Worm (Caenorhabditis elegans) whole organism, L1 larva: ENCODE results near the gene C47E8.1.

ENCODE experiments used
- C04F5.9 ChIP-seq: sonication (generic microtip); optimal IDR thresholded peaks from 2 replicates; lab custom pipeline; 2016; ENCODE audit warnings: missing genetic modification characterization, missing compliant biosample characterization
- C16A3.4 ChIP-seq: fragments of 150-350 bp; optimal IDR thresholded peaks from 2 replicates; lab custom pipeline; 2014; ENCODE audit warnings: missing biosample characterization, missing genetic modification characterization
- C34B4.2 ChIP-seq: sonication (generic microtip); optimal IDR thresholded peaks from 2 replicates; lab custom pipeline; 2017; ENCODE audit warnings: mild to moderate bottlenecking, missing genetic modification characterization, missing compliant biosample characterization
- F16B12.6 ChIP-seq: fragments of 150-350 bp; optimal IDR thresholded peaks from 2 replicates; lab custom pipeline; 2014; ENCODE audit warnings: missing biosample characterization, missing genetic modification characterization
- aha-1 ChIP-seq: fragments of 150-350 bp; optimal IDR thresholded peaks from 2 replicates; lab custom pipeline; 2014; ENCODE audit warnings: missing biosample characterization, missing genetic modification characterization
- ama-1 ChIP-seq: fragments of 150-350 bp; optimal IDR thresholded peaks from 2 replicates; lab custom pipeline; 2014
- ceh-63 ChIP-seq: fragments of 200-800 bp; sonication (Bioruptor generic); optimal IDR thresholded peaks from 2 replicates; lab custom pipeline; 2018; ENCODE audit warnings: mild to moderate bottlenecking, missing genetic modification characterization, missing compliant biosample characterization
- ceh-82 ChIP-seq, 3 experiments: fragments of 150-350 bp in 1 of 3; sonication (generic microtip) in 2 of 3; optimal IDR thresholded peaks; 2 replicates each; lab custom pipeline; 2014 to 2017; ENCODE audit warnings: missing biosample characterization in 3 of 3, missing genetic modification characterization in 3 of 3
- ceh-88 ChIP-seq: fragments of 200-800 bp; sonication (Bioruptor generic); IDR thresholded peaks from 2 replicates; pipeline ENCODE4 v1.3.6; 2022; ENCODE audit warnings: missing genetic modification characterization, missing compliant biosample characterization
- ceh-90 ChIP-seq: sonication (generic microtip); optimal IDR thresholded peaks from 2 replicates; lab custom pipeline; 2016; ENCODE audit warnings: missing genetic modification characterization, missing compliant biosample characterization
- ces-1 ChIP-seq: fragments of 150-350 bp; optimal IDR thresholded peaks from 2 replicates; lab custom pipeline; 2014; ENCODE audit warnings: missing biosample characterization, missing genetic modification reagents, missing genetic modification characterization
- dsc-1 ChIP-seq: sonication (generic microtip); optimal IDR thresholded peaks from 2 replicates; lab custom pipeline; 2016; ENCODE audit warnings: mild to moderate bottlenecking, missing genetic modification characterization, missing compliant biosample characterization
- efl-1 ChIP-seq, 4 experiments: fragments of 150-350 bp; optimal IDR thresholded peaks in 3 of 4; peaks in 1 of 4; 1 replicate in 1 of 4; 2 replicates in 3 of 4; lab custom pipeline; 2014; ENCODE audit warnings: missing biosample characterization in 2 of 4, missing genetic modification characterization in 2 of 4, missing genetic modification reagents in 2 of 4
- efl-3 ChIP-seq: fragments of 200-800 bp; sonication (Bioruptor generic); optimal IDR thresholded peaks from 2 replicates; lab custom pipeline; 2018; ENCODE audit warnings: mild to moderate bottlenecking, missing genetic modification characterization, missing compliant biosample characterization
- elt-2 ChIP-seq: sonication (generic microtip); optimal IDR thresholded peaks from 2 replicates; lab custom pipeline; 2016; ENCODE audit warnings: missing genetic modification characterization, mild to moderate bottlenecking, inconsistent platforms, missing compliant biosample characterization, missing genetic modification reagents
- ets-5 ChIP-seq: fragments of 200-800 bp; sonication (Bioruptor generic); IDR thresholded peaks from 2 replicates; pipeline ENCODE4 v1.3.6; 2022; ENCODE audit warnings: missing genetic modification characterization, missing compliant biosample characterization
- fkh-4 ChIP-seq: sonication (generic microtip); optimal IDR thresholded peaks from 2 replicates; lab custom pipeline; 2016; ENCODE audit warnings: missing compliant biosample characterization, missing genetic modification characterization, borderline replicate concordance
- fos-1 ChIP-seq: fragments of 150-350 bp; optimal IDR thresholded peaks from 2 replicates; lab custom pipeline; 2014; ENCODE audit warnings: missing biosample characterization, missing genetic modification characterization
- hlh-17 ChIP-seq: fragments of 200-800 bp; sonication (Bioruptor generic); optimal IDR thresholded peaks from 2 replicates; lab custom pipeline; 2018; ENCODE audit warnings: missing genetic modification characterization, mild to moderate bottlenecking, missing compliant biosample characterization, moderate library complexity, borderline replicate concordance
- hlh-4 ChIP-seq: sonication (generic microtip); optimal IDR thresholded peaks from 2 replicates; lab custom pipeline; 2016; ENCODE audit warnings: mild to moderate bottlenecking, missing genetic modification characterization, missing compliant biosample characterization
- hpl-2 ChIP-seq: fragments of 150-350 bp; optimal IDR thresholded peaks from 2 replicates; lab custom pipeline; 2014; ENCODE audit warnings: missing biosample characterization, missing genetic modification reagents, missing genetic modification characterization
- irx-1 ChIP-seq: sonication (generic microtip); optimal IDR thresholded peaks from 2 replicates; lab custom pipeline; 2016; ENCODE audit warnings: missing genetic modification characterization, missing compliant biosample characterization
- isw-1 ChIP-seq: fragments of 200-800 bp; sonication (Bioruptor generic); IDR thresholded peaks from 2 replicates; pipeline ENCODE4 v1.3.6; 2022; ENCODE audit warnings: missing genetic modification characterization, missing compliant biosample characterization
- jun-1 ChIP-seq: fragments of 150-350 bp; optimal IDR thresholded peaks from 2 replicates; lab custom pipeline; 2014; ENCODE audit warnings: missing biosample characterization, missing genetic modification reagents, missing genetic modification characterization
- lir-3 ChIP-seq: sonication (generic microtip); optimal IDR thresholded peaks from 2 replicates; lab custom pipeline; 2016; ENCODE audit warnings: mild to moderate bottlenecking, missing genetic modification characterization, moderate library complexity, missing compliant biosample characterization; ENCODE audit not compliant: poor library complexity
- mdl-1 ChIP-seq, 2 experiments: fragments of 150-350 bp; optimal IDR thresholded peaks; 2 replicates each; lab custom pipeline; 2014 to 2017; ENCODE audit warnings: missing biosample characterization in 2 of 2, missing genetic modification characterization in 2 of 2, inconsistent platforms in 1 of 2
- mep-1 ChIP-seq: fragments of 150-350 bp; optimal IDR thresholded peaks from 2 replicates; lab custom pipeline; 2014; ENCODE audit warnings: missing biosample characterization, missing genetic modification characterization
- nhr-11 ChIP-seq: fragments of 150-350 bp; optimal IDR thresholded peaks from 2 replicates; lab custom pipeline; 2014; ENCODE audit warnings: missing biosample characterization, missing genetic modification characterization
- nhr-20 ChIP-seq: sonication (generic microtip); optimal IDR thresholded peaks from 2 replicates; lab custom pipeline; 2016; ENCODE audit warnings: mild to moderate bottlenecking, missing genetic modification characterization, missing compliant biosample characterization
- nhr-77 ChIP-seq: fragments of 150-350 bp; optimal IDR thresholded peaks from 2 replicates; lab custom pipeline; 2014; ENCODE audit warnings: missing biosample characterization, missing genetic modification characterization
- nhr-85 ChIP-seq: sonication (generic microtip); peaks from one replicate; lab custom pipeline; 2016; ENCODE audit warnings: missing genetic modification characterization, inconsistent platforms, missing compliant biosample characterization
- pax-3 ChIP-seq: fragments of 200-800 bp; sonication (Bioruptor generic); optimal IDR thresholded peaks from 2 replicates; lab custom pipeline; 2018; ENCODE audit warnings: mild to moderate bottlenecking, missing genetic modification characterization, moderate library complexity, missing compliant biosample characterization
- snpc-4 ChIP-seq: fragments of 150-350 bp; optimal IDR thresholded peaks from 2 replicates; lab custom pipeline; 2014; ENCODE audit warnings: missing biosample characterization, missing genetic modification characterization
- snu-23 ChIP-seq: sonication (generic microtip); optimal IDR thresholded peaks from 2 replicates; lab custom pipeline; 2016; ENCODE audit warnings: missing genetic modification characterization, missing compliant biosample characterization
- sox-4 ChIP-seq: sonication (generic microtip); optimal IDR thresholded peaks from 2 replicates; lab custom pipeline; 2016; ENCODE audit warnings: missing genetic modification characterization, missing compliant biosample characterization
- sptf-1 ChIP-seq: fragments of 150-350 bp; optimal IDR thresholded peaks from 2 replicates; lab custom pipeline; 2014; ENCODE audit warnings: missing biosample characterization, missing genetic modification characterization
- tbx-2 ChIP-seq: sonication (generic microtip); optimal IDR thresholded peaks from 2 replicates; lab custom pipeline; 2016; ENCODE audit warnings: missing genetic modification characterization, missing compliant biosample characterization
- tlp-1 ChIP-seq: fragments of 150-350 bp; optimal IDR thresholded peaks from 2 replicates; lab custom pipeline; 2014; ENCODE audit warnings: missing biosample characterization, missing genetic modification characterization
- unc-30 ChIP-seq: sonication (generic microtip); optimal IDR thresholded peaks from 2 replicates; lab custom pipeline; 2017; ENCODE audit warnings: missing biosample characterization, missing genetic modification characterization
- unc-98 ChIP-seq: fragments of 200-800 bp; sonication (Bioruptor generic); IDR thresholded peaks from 2 replicates; pipeline ENCODE4 v1.3.6; 2022; ENCODE audit warnings: missing genetic modification characterization, missing compliant biosample characterization
- vab-15 ChIP-seq: sonication (generic microtip); optimal IDR thresholded peaks from 2 replicates; lab custom pipeline; 2017; ENCODE audit warnings: missing genotype, mild to moderate bottlenecking, missing genetic modification characterization, missing compliant biosample characterization
- xbp-1 ChIP-seq: sonication (generic microtip); optimal IDR thresholded peaks from 2 replicates; lab custom pipeline; 2016; ENCODE audit warnings: missing genetic modification characterization, missing compliant biosample characterization
- zag-1 ChIP-seq: fragments of 150-350 bp; optimal IDR thresholded peaks from 2 replicates; lab custom pipeline; 2014; ENCODE audit warnings: missing biosample characterization, missing genetic modification characterization

Gene C47E8.1

DNA sequence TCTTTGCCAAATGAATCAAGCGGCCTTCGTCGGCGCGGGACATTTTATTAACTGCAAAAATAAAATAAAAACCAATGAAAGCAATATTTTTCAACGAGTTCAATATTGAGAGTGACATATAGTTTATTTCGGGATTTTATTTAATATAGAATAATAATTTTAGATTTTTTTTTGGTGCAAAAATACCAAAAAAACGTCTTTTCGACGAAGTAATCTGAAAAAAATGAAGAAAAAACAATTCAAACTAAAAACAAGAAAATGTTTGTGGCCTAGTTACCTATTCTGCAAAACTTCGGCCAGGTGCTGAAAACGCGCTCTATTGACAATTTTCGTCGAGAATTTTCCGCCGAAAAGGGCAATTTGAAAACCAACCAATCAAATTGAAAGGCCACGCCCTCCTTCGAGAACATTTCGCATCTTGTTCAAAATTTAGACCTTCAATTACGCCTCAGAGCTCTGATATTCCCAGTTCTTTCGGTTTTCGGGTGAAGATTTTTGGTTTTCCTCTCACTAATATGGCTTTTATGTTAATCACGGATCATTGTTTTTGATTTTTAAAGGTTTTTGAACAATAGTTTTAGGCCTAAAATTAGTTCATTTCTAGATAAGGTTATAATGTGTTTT, 19.7 kb downstream of the C47E8.1 start, which contains the start of gene C47E8.4 (continued):
- TF ChIP-seq unc-98 (GFP tag; lab: Robert Waterston, UW) = peak; percentile 97
- peak; percentile 99 for TF ChIP-seq nhr-20 (tag; lab: Kevin White, UChicago)
- peak; percentile 99 for TF ChIP-seq fkh-4 (tag; lab: Kevin White, UChicago)
- peak; percentile 100 for TF ChIP-seq pax-3 (tag; lab: Kevin White, UChicago)
- TF ChIP-seq dsc-1 (tag; lab: Kevin White, UChicago) = peak; percentile 99
- peak in 1 of 2 experiments; percentile 90 for TF ChIP-seq mdl-1 (tag; optimal IDR thresholded peaks at IDR 0.05; lab: Kevin White, UChicago)
- TF ChIP-seq tlp-1 (tag; lab: Kevin White, UChicago) = no peak
- TF ChIP-seq ceh-63 (GFP tag; lab: Kevin White, UChicago) = peak; percentile 96
- TF ChIP-seq C16A3.4 (tag; lab: Kevin White, UChicago) = peak; percentile 97
- no peak for TF ChIP-seq sptf-1 (tag; lab: Kevin White, UChicago)
- TF ChIP-seq snu-23 (GFP tag; lab: Kevin White, UChicago) = peak; percentile 99
- TF ChIP-seq ces-1 (GFP tag; lab: Kevin White, UChicago) = no peak
- TF ChIP-seq hpl-2 = peak; percentile 54
- TF ChIP-seq vab-15 (tag; lab: Kevin White, UChicago) = peak; percentile 95
- TF ChIP-seq aha-1 (tag; lab: Kevin White, UChicago) = peak; percentile 94
- TF ChIP-seq nhr-77 = peak; percentile 99
- peak; percentile 85 for TF ChIP-seq hlh-17 (GFP tag; lab: Kevin White, UChicago)
- TF ChIP-seq efl-1 (optimal IDR thresholded peaks at IDR 0.05; lab: Kevin White, UChicago) = peak; percentile 95
- peak; percentile 86 to 99 for TF ChIP-seq efl-1 (GFP tag; optimal IDR thresholded peaks at IDR 0.05 in 1 of 2; lab: Kevin White, UChicago)
- peak; percentile 97 to 98 (median 98) for TF ChIP-seq ceh-82 (tag; optimal IDR thresholded peaks at IDR 0.05; lab: Kevin White, UChicago)
- peak; percentile 96 for TF ChIP-seq ceh-88 (GFP tag; lab: Robert Waterston, UW)
- TF ChIP-seq ama-1 (lab: Kevin White, UChicago) = peak; percentile 88
- peak; percentile 100 for TF ChIP-seq tbx-2
- TF ChIP-seq jun-1 (tag; lab: Kevin White, UChicago) = peak; percentile 98
- peak; percentile 65 for TF ChIP-seq hlh-4 (tag; lab: Kevin White, UChicago)
- TF ChIP-seq lir-3 (tag; lab: Kevin White, UChicago) = peak; percentile 99
- peak; percentile 26 for TF ChIP-seq F16B12.6 (tag; lab: Kevin White, UChicago)
- peak; percentile 97 for TF ChIP-seq C04F5.9 (tag; lab: Kevin White, UChicago)
- peak; percentile 93 for TF ChIP-seq zag-1 (tag; lab: Kevin White, UChicago)
- TF ChIP-seq isw-1 (GFP tag; lab: Robert Waterston, UW) = peak; percentile 100
- peak; percentile 99 for TF ChIP-seq nhr-85
- peak; percentile 89 for TF ChIP-seq C34B4.2 (tag; lab: Kevin White, UChicago)
- TF ChIP-seq fos-1 (tag; lab: Kevin White, UChicago) = peak; percentile 95
- TF ChIP-seq elt-2 = peak; percentile 90
- TF ChIP-seq xbp-1 (tag; lab: Kevin White, UChicago) = peak; percentile 99
- TF ChIP-seq mep-1 (tag; lab: Kevin White, UChicago) = peak; percentile 98
- peak; percentile 95 for TF ChIP-seq nhr-11 (tag; lab: Kevin White, UChicago)
- TF ChIP-seq unc-30 (tag; lab: Kevin White, UChicago) = peak; percentile 67
- TF ChIP-seq irx-1 (tag; lab: Kevin White, UChicago) = peak; percentile 99
- peak; percentile 96 for TF ChIP-seq ceh-90 (tag; lab: Kevin White, UChicago)
- TF ChIP-seq ets-5 = no peak
- peak; percentile 92 for TF ChIP-seq efl-3 (GFP tag; lab: Kevin White, UChicago)
- TF ChIP-seq snpc-4 (tag; lab: Kevin White, UChicago) = peak; percentile 89
- TF ChIP-seq sox-4 (tag; lab: Kevin White, UChicago) = peak; percentile 99
